Worm (Caenorhabditis elegans): Measurements from ENCODE around the gene Y116A8B.4.

The Y116A8B.4 gene

DNA sequence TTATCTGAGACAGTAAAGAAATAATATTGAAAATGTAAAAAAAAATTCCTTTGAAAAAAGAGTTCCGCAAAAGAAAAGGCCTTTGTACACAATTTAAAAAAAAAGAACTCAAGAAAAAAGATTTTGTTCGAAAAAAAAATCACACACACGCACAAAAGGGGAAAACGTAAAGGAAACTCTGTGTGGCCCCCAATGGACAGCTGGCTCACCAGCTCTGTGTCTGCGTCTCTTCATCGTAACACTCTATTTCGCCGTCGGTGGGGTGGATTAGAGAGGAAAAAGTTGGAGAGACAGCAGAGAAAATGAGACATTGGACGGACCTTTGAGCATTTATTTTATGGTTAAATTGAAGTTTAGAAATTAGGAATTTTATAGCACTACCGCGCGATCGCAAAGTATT is 8.5 kb upstream of the Y116A8B.4 start:
- no peak for TF ChIP-seq nhr-85 (tag)
- TF ChIP-seq lin-35 (GFP tag; optimal IDR thresholded peaks at IDR 0.05): peak in 1 of 2 experiments; percentile 25
- TF ChIP-seq elt-3 (tag; optimal IDR thresholded peaks at IDR 0.05): no peak
- no peak for TF ChIP-seq egl-13 (tag; optimal IDR thresholded peaks at IDR 0.05)
- no peak for TF ChIP-seq unc-86 (tag; optimal IDR thresholded peaks at IDR 0.05)
- no peak for TF ChIP-seq mep-1 (tag; optimal IDR thresholded peaks at IDR 0.05)
- TF ChIP-seq dpl-1 (GFP tag; optimal IDR thresholded peaks at IDR 0.05): peak in 1 of 3 experiments; percentile 14
- no peak for TF ChIP-seq nhr-84 (tag; optimal IDR thresholded peaks at IDR 0.05)
- TF ChIP-seq nhr-47 (tag; optimal IDR thresholded peaks at IDR 0.05): no peak
- TF ChIP-seq mdl-1 (tag; optimal IDR thresholded peaks at IDR 0.05): no peak
- TF ChIP-seq isw-1 (GFP tag; IDR thresholded peaks at IDR 0.05): no peak
- TF ChIP-seq tbx-2 (tag; optimal IDR thresholded peaks at IDR 0.05): no peak
- TF ChIP-seq vab-15 (tag; optimal IDR thresholded peaks at IDR 0.05): no peak
- TF ChIP-seq nhr-237 (tag; optimal IDR thresholded peaks at IDR 0.05): no peak
- TF ChIP-seq egl-27 (tag; optimal IDR thresholded peaks at IDR 0.05): no peak
- no peak for TF ChIP-seq unc-62 (GFP tag; optimal IDR thresholded peaks at IDR 0.05)
- peak; percentile 33 for TF ChIP-seq nhr-71 (tag; optimal IDR thresholded peaks at IDR 0.05)
- TF ChIP-seq nhr-76 (tag; optimal IDR thresholded peaks at IDR 0.05): no peak
- TF ChIP-seq ceh-8 (GFP tag; optimal IDR thresholded peaks at IDR 0.05): no peak
- no peak for TF ChIP-seq pag-3 (tag; optimal IDR thresholded peaks at IDR 0.05; ENCODE audit: borderline replicate concordance, insufficient read depth)
- no peak for TF ChIP-seq sup-37 (GFP tag; optimal IDR thresholded peaks at IDR 0.05)
- no peak for TF ChIP-seq C16A3.4 (tag; optimal IDR thresholded peaks at IDR 0.05)
- no peak for TF ChIP-seq nhr-11 (tag; optimal IDR thresholded peaks at IDR 0.05)
- no peak for TF ChIP-seq mab-9 (GFP tag; IDR thresholded peaks at IDR 0.05)
- TF ChIP-seq blmp-1 (tag; optimal IDR thresholded peaks at IDR 0.05): no peak
- no peak for TF ChIP-seq zip-4 (GFP tag; optimal IDR thresholded peaks at IDR 0.05)
- TF ChIP-seq lin-14 (GFP tag; optimal IDR thresholded peaks at IDR 0.05): peak; percentile 68
- TF ChIP-seq ceh-82 (tag; optimal IDR thresholded peaks at IDR 0.05): peak in 1 of 3 experiments; percentile 20
- no peak for TF ChIP-seq tlp-1 (tag; optimal IDR thresholded peaks at IDR 0.05)
- peak; percentile 23 for TF ChIP-seq snu-23 (GFP tag; optimal IDR thresholded peaks at IDR 0.05)
- no peak for TF ChIP-seq efl-3 (GFP tag; optimal IDR thresholded peaks at IDR 0.05)
- no peak for TF ChIP-seq Y116A8C.19 (tag; optimal IDR thresholded peaks at IDR 0.05; ENCODE audit: borderline replicate concordance)
- no peak for TF ChIP-seq unc-30 (tag; optimal IDR thresholded peaks at IDR 0.05)
- no peak for TF ChIP-seq hlh-4 (tag; optimal IDR thresholded peaks at IDR 0.05)
- TF ChIP-seq alr-1 (tag; optimal IDR thresholded peaks at IDR 0.05; ENCODE audit: borderline replicate concordance): no peak
- peak in 1 of 2 experiments; percentile 5 for TF ChIP-seq lsy-2 (tag; optimal IDR thresholded peaks at IDR 0.05)
- TF ChIP-seq ztf-4 (tag; optimal IDR thresholded peaks at IDR 0.05): no peak
- no peak for TF ChIP-seq grh-1 (GFP tag; IDR thresholded peaks at IDR 0.05)
- no peak for TF ChIP-seq fos-1 (tag; optimal IDR thresholded peaks at IDR 0.05)
- no peak for TF ChIP-seq fkh-4 (tag; optimal IDR thresholded peaks at IDR 0.05; ENCODE audit: borderline replicate concordance)
- TF ChIP-seq irx-1 (tag; optimal IDR thresholded peaks at IDR 0.05): no peak
- no peak for TF ChIP-seq dsc-1 (tag; optimal IDR thresholded peaks at IDR 0.05)
- TF ChIP-seq unc-98 (GFP tag; IDR thresholded peaks at IDR 0.05): no peak
- TF ChIP-seq efl-1 (optimal IDR thresholded peaks at IDR 0.05): peak; percentile 35 to 39
- TF ChIP-seq efl-1 (GFP tag; optimal IDR thresholded peaks at IDR 0.05 in 1 of 2): peak; percentile 31 to 84
- TF ChIP-seq nhr-28 (tag; optimal IDR thresholded peaks at IDR 0.05): no peak

Measured in whole organism, L1 larva.